Fruit fly (Drosophila melanogaster): ENCODE measurements around the gene Hs2st.

DNA sequence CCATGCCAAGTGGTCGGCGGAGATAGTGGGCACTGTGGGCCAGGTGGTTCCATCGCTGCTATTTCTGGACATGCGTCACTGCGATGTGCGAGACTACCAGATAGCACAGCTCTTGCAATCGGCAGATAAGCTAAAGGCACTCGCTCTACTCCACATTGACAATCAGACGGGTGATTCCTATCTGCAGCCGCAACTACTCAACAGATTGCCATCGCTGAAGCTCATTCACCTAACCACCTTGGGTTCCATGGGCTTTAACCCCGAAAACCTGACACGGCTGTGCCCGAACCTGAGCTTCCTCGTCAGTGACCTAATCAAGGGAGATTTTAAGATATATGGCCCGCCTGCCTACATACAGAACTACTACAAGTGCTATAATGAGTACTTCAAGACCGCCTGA, 14.8 kb downstream of the Hs2st start:
- TF ChIP-seq CG15710 (tag; optimal IDR thresholded peaks at IDR 0.05) (no peak), Snoo (tag; optimal IDR thresholded peaks at IDR 0.05) (no peak), CG10348 (GFP tag; IDR thresholded peaks at IDR 0.05) (no peak), Pif1A (GFP tag; optimal IDR thresholded peaks at IDR 0.05) (no peak), gl (tag; optimal IDR thresholded peaks at IDR 0.05) (no peak), EcR (GFP tag; optimal IDR thresholded peaks at IDR 0.05) (peak; percentile 81), CG13204 (GFP tag; optimal IDR thresholded peaks at IDR 0.05) (no peak), Pif1B (GFP tag; optimal IDR thresholded peaks at IDR 0.05) (no peak), Ets98B (GFP tag; IDR thresholded peaks at IDR 0.05) (no peak)
